Worm (Caenorhabditis elegans) whole organism, young adult: ENCODE data around the gene F10E9.4.

Experiments
- B0019.2 ChIP-seq: fragments of 200-800 bp; sonication (Bioruptor generic); conservative IDR thresholded peaks from 2 replicates; pipeline ENCODE4 v1.3.6; 2022; ENCODE audit warnings: missing genetic modification reagents, missing genetic modification characterization, missing compliant biosample characterization
- B0035.1 ChIP-seq: sonication (generic microtip); optimal IDR thresholded peaks from 2 replicates; lab custom pipeline; 2016; ENCODE audit warnings: missing genetic modification characterization, mild to moderate bottlenecking, missing compliant biosample characterization, missing genotype, missing genetic modification reagents
- C06A6.2 ChIP-seq: fragments of 200-800 bp; sonication (Bioruptor generic); conservative IDR thresholded peaks from 2 replicates; pipeline ENCODE4 v1.3.6; 2022; ENCODE audit warnings: missing genetic modification characterization, missing compliant biosample characterization
- F23B12.7 ChIP-seq: sonication (generic microtip); optimal IDR thresholded peaks from 2 replicates; lab custom pipeline; 2017; ENCODE audit warnings: missing genetic modification characterization, mild to moderate bottlenecking, missing compliant biosample characterization, antibody characterized with exemption, moderate library complexity; ENCODE audit not compliant: insufficient read depth
- F33H1.4 ChIP-seq: fragments of 200-800 bp; sonication (Bioruptor generic); IDR thresholded peaks from 2 replicates; pipeline ENCODE4 v1.3.6; 2022; ENCODE audit warnings: missing genetic modification reagents, missing genetic modification characterization, missing compliant biosample characterization
- F49E8.2 ChIP-seq: sonication (generic microtip); optimal IDR thresholded peaks from 3 replicates; lab custom pipeline; 2017; ENCODE audit warnings: missing genetic modification characterization, mild to moderate bottlenecking, missing compliant biosample characterization, antibody characterized with exemption, moderate library complexity; ENCODE audit not compliant: insufficient read depth
- F52B5.7 ChIP-seq: sonication (generic microtip); optimal IDR thresholded peaks from 2 replicates; lab custom pipeline; 2016; ENCODE audit warnings: mild to moderate bottlenecking, missing genetic modification characterization, missing compliant biosample characterization
- F57C9.4 ChIP-seq: sonication (generic microtip); optimal IDR thresholded peaks from 2 replicates; lab custom pipeline; 2017; ENCODE audit warnings: mild to moderate bottlenecking, missing genetic modification characterization, missing compliant biosample characterization
- K11D2.4 ChIP-seq: fragments of 200-800 bp; sonication (Bioruptor generic); IDR thresholded peaks from 2 replicates; pipeline ENCODE4 v1.3.6; 2022; ENCODE audit warnings: missing genetic modification reagents, missing genetic modification characterization, missing compliant biosample characterization
- K12H6.12 ChIP-seq: fragments of 200-800 bp; sonication (Bioruptor generic); optimal IDR thresholded peaks from 2 replicates; lab custom pipeline; 2018; ENCODE audit warnings: mild to moderate bottlenecking, missing genetic modification characterization, missing compliant biosample characterization
- Y79H2A.3 ChIP-seq: fragments of 200-800 bp; sonication (Bioruptor generic); conservative IDR thresholded peaks from 2 replicates; pipeline ENCODE4 v1.3.6; 2022; ENCODE audit warnings: missing genetic modification reagents, missing genetic modification characterization, missing compliant biosample characterization
- bed-2 ChIP-seq: fragments of 200-800 bp; sonication (Bioruptor generic); IDR thresholded peaks from 2 replicates; pipeline ENCODE4 v1.3.6; 2022; ENCODE audit warnings: missing genetic modification reagents, missing genetic modification characterization, missing compliant biosample characterization
- cebp-1 ChIP-seq, 2 experiments: fragments of 200-800 bp in 1 of 2; sonication (Bioruptor generic) in 1 of 2; sonication (generic microtip) in 1 of 2; IDR thresholded peaks in 1 of 2; optimal IDR thresholded peaks in 1 of 2; 2 replicates each; pipeline versions ENCODE4 v1.3.6 to Lab custom; 2017 to 2022; ENCODE audit warnings: missing compliant biosample characterization in 2 of 2, missing genetic modification characterization in 2 of 2, mild to moderate bottlenecking in 1 of 2, missing genetic modification reagents in 1 of 2, moderate library complexity in 1 of 2
- ceh-100 ChIP-seq: fragments of 200-800 bp; sonication (Bioruptor generic); IDR thresholded peaks from 2 replicates; pipeline ENCODE4 v1.3.6; 2022; ENCODE audit warnings: missing genetic modification reagents, missing genetic modification characterization, missing compliant biosample characterization
- ceh-27 ChIP-seq: fragments of 200-800 bp; sonication (Bioruptor generic); optimal IDR thresholded peaks from 2 replicates; lab custom pipeline; 2018; ENCODE audit warnings: mild to moderate bottlenecking, missing genetic modification characterization, moderate library complexity, missing compliant biosample characterization
- ceh-58 ChIP-seq: fragments of 200-800 bp; sonication (Bioruptor generic); IDR thresholded peaks from 2 replicates; pipeline ENCODE4 v1.3.6; 2022; ENCODE audit warnings: missing genetic modification characterization, missing compliant biosample characterization
- dox-1 ChIP-seq: fragments of 200-800 bp; sonication (Bioruptor generic); IDR thresholded peaks from 2 replicates; pipeline ENCODE4 v1.3.6; 2022; ENCODE audit warnings: missing genetic modification reagents, missing genetic modification characterization, missing compliant biosample characterization
- efl-1 ChIP-seq: fragments of 150-350 bp; optimal IDR thresholded peaks from 2 replicates; lab custom pipeline; 2014; ENCODE audit warnings: missing biosample characterization, missing genetic modification reagents, missing genetic modification characterization
- egl-18 ChIP-seq: fragments of 200-800 bp; sonication (Bioruptor generic); IDR thresholded peaks from 2 replicates; pipeline ENCODE4 v1.3.6; 2022; ENCODE audit warnings: missing genetic modification reagents, missing genetic modification characterization, missing compliant biosample characterization
- egl-44 ChIP-seq: fragments of 200-800 bp; sonication (Bioruptor generic); IDR thresholded peaks from 2 replicates; pipeline ENCODE4 v1.3.6; 2022; ENCODE audit warnings: missing genetic modification reagents, missing genetic modification characterization, missing compliant biosample characterization
- egrh-3 ChIP-seq: fragments of 200-800 bp; sonication (Bioruptor generic); IDR thresholded peaks from 2 replicates; pipeline ENCODE4 v1.3.6; 2022; ENCODE audit warnings: missing genetic modification reagents, missing genetic modification characterization, missing compliant biosample characterization
- him-1 ChIP-seq: sonication (generic microtip); optimal IDR thresholded peaks from 2 replicates; lab custom pipeline; 2016; ENCODE audit warnings: missing genotype, missing genetic modification reagents, missing genetic modification characterization, missing compliant biosample characterization
- hlh-12 ChIP-seq: sonication (generic microtip); optimal IDR thresholded peaks from 2 replicates; lab custom pipeline; 2016; ENCODE audit warnings: missing genetic modification characterization, missing compliant biosample characterization
- hlh-26 ChIP-seq: fragments of 200-800 bp; sonication (Bioruptor generic); conservative IDR thresholded peaks from 2 replicates; pipeline ENCODE4 v1.3.6; 2022; ENCODE audit warnings: missing genetic modification reagents, missing genetic modification characterization, missing compliant biosample characterization
- hrde-1 ChIP-seq: sonication (generic microtip); optimal IDR thresholded peaks from 2 replicates; lab custom pipeline; 2016; ENCODE audit warnings: missing genetic modification characterization, mild to moderate bottlenecking, missing compliant biosample characterization, moderate library complexity, missing genotype, missing genetic modification reagents, borderline replicate concordance
- lin-35 ChIP-seq, 3 experiments: fragments of 150-350 bp in 2 of 3; sonication (generic microtip) in 1 of 3; optimal IDR thresholded peaks; 2 replicates each; lab custom pipeline; 2014 to 2018; ENCODE audit warnings: missing biosample characterization in 3 of 3, missing genetic modification characterization in 3 of 3, missing genetic modification reagents in 3 of 3
- lsy-27 ChIP-seq: sonication (generic microtip); optimal IDR thresholded peaks from 2 replicates; lab custom pipeline; 2017; ENCODE audit warnings: missing genetic modification characterization, mild to moderate bottlenecking, missing compliant biosample characterization, antibody characterized with exemption, missing genotype, borderline replicate concordance; ENCODE audit not compliant: insufficient read depth
- madf-3 ChIP-seq: fragments of 200-800 bp; sonication (Bioruptor generic); IDR thresholded peaks from 2 replicates; pipeline ENCODE4 v1.3.6; 2022; ENCODE audit warnings: missing genetic modification reagents, missing genetic modification characterization, missing compliant biosample characterization
- madf-6 ChIP-seq: fragments of 200-800 bp; sonication (Bioruptor generic); IDR thresholded peaks from 2 replicates; pipeline ENCODE4 v1.3.6; 2022; ENCODE audit warnings: missing genetic modification reagents, missing genetic modification characterization, missing compliant biosample characterization
- mcd-1 ChIP-seq: fragments of 200-800 bp; sonication (Bioruptor generic); IDR thresholded peaks from 2 replicates; pipeline ENCODE4 v1.3.6; 2022; ENCODE audit warnings: missing genetic modification reagents, missing genetic modification characterization, missing compliant biosample characterization
- mes-4 ChIP-seq: sonication (generic microtip); optimal IDR thresholded peaks from 2 replicates; lab custom pipeline; 2016; ENCODE audit warnings: missing genotype, missing genetic modification characterization, missing compliant biosample characterization
- mxl-1 ChIP-seq: sonication (generic microtip); optimal IDR thresholded peaks from 2 replicates; lab custom pipeline; 2016; ENCODE audit warnings: missing genetic modification characterization, missing compliant biosample characterization
- nfyb-1 ChIP-seq: fragments of 200-800 bp; sonication (Bioruptor generic); IDR thresholded peaks from 2 replicates; pipeline ENCODE4 v1.3.6; 2022; ENCODE audit warnings: missing genetic modification reagents, missing genetic modification characterization, missing compliant biosample characterization
- nhr-120 ChIP-seq: fragments of 200-800 bp; sonication (Bioruptor generic); IDR thresholded peaks from 2 replicates; pipeline ENCODE4 v1.3.6; 2022; ENCODE audit warnings: missing genetic modification characterization, missing compliant biosample characterization
- nhr-179 ChIP-seq: sonication (generic microtip); optimal IDR thresholded peaks from 2 replicates; lab custom pipeline; 2016; ENCODE audit warnings: mild to moderate bottlenecking, missing genetic modification characterization, missing compliant biosample characterization
- pbrm-1 ChIP-seq: fragments of 200-800 bp; sonication (Bioruptor generic); IDR thresholded peaks from 2 replicates; pipeline ENCODE4 v1.3.6; 2022; ENCODE audit warnings: missing genetic modification reagents, missing genetic modification characterization, missing compliant biosample characterization
- rec-8 ChIP-seq, 2 experiments: sonication (generic microtip); optimal IDR thresholded peaks; 2 replicates each; lab custom pipeline; 2016; ENCODE audit warnings: mild to moderate bottlenecking in 2 of 2, missing genetic modification characterization in 2 of 2, missing genetic modification reagents in 2 of 2, missing genotype in 2 of 2, missing biosample characterization in 1 of 2, missing compliant biosample characterization in 1 of 2, moderate library complexity in 1 of 2
- snpc-1.1 ChIP-seq: sonication (generic microtip); optimal IDR thresholded peaks from 2 replicates; lab custom pipeline; 2017; ENCODE audit warnings: missing genetic modification characterization, mild to moderate bottlenecking, missing compliant biosample characterization, antibody characterized with exemption, moderate library complexity, missing genotype, missing genetic modification reagents; ENCODE audit not compliant: insufficient read depth
- zfh-2 ChIP-seq: fragments of 200-800 bp; sonication (Bioruptor generic); conservative IDR thresholded peaks from 2 replicates; pipeline ENCODE4 v1.3.6; 2022; ENCODE audit warnings: missing genetic modification reagents, missing genetic modification characterization, missing compliant biosample characterization
- ztf-18 ChIP-seq: sonication (generic microtip); optimal IDR thresholded peaks from 2 replicates; lab custom pipeline; 2016; ENCODE audit warnings: missing genotype, mild to moderate bottlenecking, missing genetic modification characterization, missing compliant biosample characterization
- ztf-22 ChIP-seq: fragments of 200-800 bp; sonication (Bioruptor generic); optimal IDR thresholded peaks from 2 replicates; lab custom pipeline; 2018; ENCODE audit warnings: mild to moderate bottlenecking, missing genetic modification characterization, moderate library complexity, missing compliant biosample characterization
- ztf-3 ChIP-seq: fragments of 200-800 bp; sonication (Bioruptor generic); optimal IDR thresholded peaks from 2 replicates; lab custom pipeline; 2018; ENCODE audit warnings: mild to moderate bottlenecking, missing genetic modification characterization, missing compliant biosample characterization

Gene F10E9.4

DNA sequence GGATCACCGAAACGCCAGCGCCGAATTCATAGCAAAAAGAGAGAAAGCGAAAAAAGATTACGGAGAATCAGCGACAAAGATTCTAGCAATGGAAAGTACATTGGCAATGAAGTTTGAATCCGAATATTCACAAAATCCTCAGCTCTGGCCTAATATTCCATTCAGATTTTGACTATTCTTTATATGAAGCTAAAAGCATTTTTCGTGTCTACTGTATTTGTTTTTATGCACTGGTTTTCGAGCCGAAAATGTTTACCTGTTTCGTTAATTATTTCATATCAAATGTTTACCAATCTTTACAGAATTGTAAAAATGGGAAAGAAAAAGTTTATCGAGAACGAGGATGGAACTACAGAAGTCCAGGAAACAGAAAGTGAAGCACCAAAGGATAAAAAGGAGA, at the start of gene F10E9.4:
Gene F10E9.4, plus strand, starts transcription at position 301 of the 400 bp plus-strand sequence.
- TF ChIP-seq K12H6.12 (tag; lab: Kevin White, UChicago), result no peak
- TF ChIP-seq F49E8.2, result no peak
- no peak for TF ChIP-seq ceh-58 (GFP tag; lab: Robert Waterston, UW)
- TF ChIP-seq ztf-22 (GFP tag; lab: Kevin White, UChicago), result no peak
- no peak for TF ChIP-seq Y79H2A.3 (GFP tag; lab: Robert Waterston, UW)
- TF ChIP-seq egl-18 (GFP tag; lab: Robert Waterston, UW), result no peak
- TF ChIP-seq ztf-3, result no peak
- TF ChIP-seq hlh-12 (tag; lab: Kevin White, UChicago), result no peak
- TF ChIP-seq mes-4 (tag; lab: Kevin White, UChicago), result no peak
- TF ChIP-seq him-1 (tag; lab: Kevin White, UChicago), result no peak
- TF ChIP-seq snpc-1.1 (tag; lab: Kevin White, UChicago), result no peak
- TF ChIP-seq madf-3, result no peak
- no peak for TF ChIP-seq efl-1 (GFP tag; lab: Kevin White, UChicago)
- no peak for TF ChIP-seq lsy-27 (tag; lab: Kevin White, UChicago)
- TF ChIP-seq mcd-1 (GFP tag; lab: Robert Waterston, UW), result no peak
- TF ChIP-seq madf-6 (GFP tag; lab: Robert Waterston, UW), result no peak

DNA sequence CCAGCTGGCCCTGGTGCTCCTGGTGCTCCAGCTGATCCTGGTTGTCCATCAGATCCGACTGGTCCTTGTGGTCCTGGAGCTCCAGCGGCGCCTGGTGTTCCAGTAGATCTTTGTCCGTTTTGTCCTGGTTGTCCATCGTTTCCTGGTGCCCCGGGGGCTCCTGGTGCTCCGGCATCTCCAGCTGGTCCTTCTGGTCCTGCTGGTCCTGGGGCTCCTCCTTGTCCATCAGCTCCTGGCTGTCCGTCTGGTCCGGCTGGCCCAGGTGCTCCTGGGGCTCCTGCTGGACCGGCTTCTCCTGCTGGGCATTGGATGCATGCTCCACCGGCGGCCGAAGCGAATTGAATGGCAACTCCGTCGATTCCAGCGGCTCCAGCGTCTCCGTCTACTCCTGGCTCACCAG, 45.7 kb upstream of the F10E9.4 start:
- TF ChIP-seq hrde-1 (tag; lab: Kevin White, UChicago) (no peak), F33H1.4 (GFP tag; lab: Robert Waterston, UW) (no peak), ztf-22 (GFP tag; lab: Kevin White, UChicago) (no peak), pbrm-1 (GFP tag; lab: Robert Waterston, UW) (no peak), F23B12.7 (no peak), zfh-2 (GFP tag; lab: Robert Waterston, UW) (peak; percentile 95), efl-1 (GFP tag; lab: Kevin White, UChicago) (no peak), mcd-1 (GFP tag; lab: Robert Waterston, UW) (peak; percentile 27; the same call in 1 of the 2 replicates), ztf-18 (tag; lab: Kevin White, UChicago) (no peak), B0019.2 (no peak), B0035.1 (tag; lab: Kevin White, UChicago) (no peak), bed-2 (GFP tag; lab: Robert Waterston, UW) (no peak), F52B5.7 (tag; lab: Kevin White, UChicago) (peak; percentile 44), mxl-1 (tag; lab: Kevin White, UChicago) (no peak), egrh-3 (peak; percentile 97), ceh-100 (GFP tag; lab: Robert Waterston, UW) (no peak), lin-35 (GFP tag; optimal IDR thresholded peaks at IDR 0.05; lab: Kevin White, UChicago) (no peak), egl-18 (GFP tag; lab: Robert Waterston, UW) (no peak), ceh-27 (GFP tag; lab: Kevin White, UChicago) (no peak), K11D2.4 (GFP tag; lab: Robert Waterston, UW) (no peak), rec-8 (tag; optimal IDR thresholded peaks at IDR 0.05; lab: Kevin White, UChicago) (no peak), nhr-179 (no peak), hlh-26 (GFP tag; lab: Robert Waterston, UW) (no peak), nhr-120 (GFP tag; lab: Robert Waterston, UW) (no peak), cebp-1 (GFP tag; IDR thresholded peaks at IDR 0.05; lab: Robert Waterston, UW) (no peak), cebp-1 (tag; optimal IDR thresholded peaks at IDR 0.05; lab: Kevin White, UChicago) (no peak), egl-44 (GFP tag; lab: Robert Waterston, UW) (no peak), dox-1 (GFP tag; lab: Robert Waterston, UW) (0 out of 2 replicates have a peak, but pooled peaks have one; percentile 23), nfyb-1 (GFP tag; lab: Robert Waterston, UW) (0 out of 2 replicates have a peak, but pooled peaks have one; percentile 9), F57C9.4 (tag; lab: Kevin White, UChicago) (no peak), him-1 (tag; lab: Kevin White, UChicago) (no peak), C06A6.2 (GFP tag; lab: Robert Waterston, UW) (no peak)
